Worm (Caenorhabditis elegans) whole organism, L4/young adult: ENCODE measurements around the gene C02F12.8.

Source experiments
- dao-5 ChIP-seq: sonication (generic microtip); optimal IDR thresholded peaks from 2 replicates; lab custom pipeline; 2016; ENCODE audit warnings: missing genotype, missing genetic modification characterization, moderate library complexity, missing compliant biosample characterization
- him-1 ChIP-seq: sonication (generic microtip); optimal IDR thresholded peaks from 2 replicates; lab custom pipeline; 2016; ENCODE audit warnings: missing genotype, missing genetic modification reagents, missing genetic modification characterization, missing compliant biosample characterization

- TF ChIP-seq him-1 (tag; lab: Kevin White, UChicago) (peak; percentile 92), dao-5 (peak; percentile 63)
These were observed 4.6 kb upstream of the C02F12.8 start for ce11 chrX:3697623-3698022.
